Fruit fly (Drosophila melanogaster) whole organism, embryonic: ENCODE results near the gene sll.

Experiments
- Bdp1 ChIP-seq: fragments of 200-800 bp; sonication (Bioruptor generic); optimal IDR thresholded peaks from 3 replicates; lab custom pipeline; 2016; ENCODE audit warnings: missing biosample characterization, missing genetic modification characterization
- Bgb ChIP-seq: fragments of 200-800 bp; sonication (Bioruptor generic); IDR thresholded peaks from 2 replicates; pipeline ENCODE4 v1.3.6; 2022; ENCODE audit warnings: missing biosample characterization, missing genetic modification characterization; ENCODE audit not compliant: partially characterized antibody
- CG11247 ChIP-seq: fragments of 200-800 bp; sonication (Bioruptor generic); IDR thresholded peaks from 2 replicates; pipeline ENCODE4 v1.3.6; 2022; ENCODE audit warnings: missing biosample characterization, missing genetic modification characterization
- CG11456 ChIP-seq: fragments of 200-800 bp; sonication (Bioruptor generic); IDR thresholded peaks from 3 replicates; pipeline ENCODE4 v1.3.6; 2022; ENCODE audit warnings: missing biosample characterization, missing genetic modification characterization
- CG11504 ChIP-seq: fragments of 200-800 bp; sonication (Bioruptor generic); optimal IDR thresholded peaks from 3 replicates; lab custom pipeline; 2019; ENCODE audit warnings: missing biosample characterization, mild to moderate bottlenecking, missing genetic modification characterization, moderate library complexity
- CG13624 ChIP-seq: fragments of 200-800 bp; sonication (Bioruptor generic); optimal IDR thresholded peaks from 2 replicates; lab custom pipeline; 2016; ENCODE audit warnings: missing biosample characterization, missing genetic modification characterization
- CG14014 ChIP-seq: fragments of 200-800 bp; sonication (Bioruptor generic); IDR thresholded peaks from 2 replicates; pipeline ENCODE4 v1.3.6; 2022; ENCODE audit warnings: missing biosample characterization, missing genetic modification characterization
- CG14050 ChIP-seq: fragments of 200-800 bp; sonication (Bioruptor generic); IDR thresholded peaks from 3 replicates; pipeline ENCODE4 v1.3.6; 2022; ENCODE audit warnings: missing biosample characterization, missing genetic modification characterization
- CG1603 ChIP-seq: fragments of 200-800 bp; sonication (Bioruptor generic); optimal IDR thresholded peaks from 2 replicates; lab custom pipeline; 2019; ENCODE audit warnings: missing biosample characterization, mild to moderate bottlenecking, missing genetic modification characterization, moderate library complexity
- CG16779 ChIP-seq: fragments of 200-800 bp; sonication (Bioruptor generic); IDR thresholded peaks from 2 replicates; pipeline ENCODE4 v1.3.6; 2022; ENCODE audit warnings: missing biosample characterization, missing genetic modification characterization
- CG1792 ChIP-seq: fragments of 200-800 bp; sonication (Bioruptor generic); optimal IDR thresholded peaks from 2 replicates; lab custom pipeline; 2016; ENCODE audit warnings: missing biosample characterization, missing genetic modification characterization
- CG2116 ChIP-seq: fragments of 200-800 bp; sonication (Bioruptor generic); optimal IDR thresholded peaks from 3 replicates; lab custom pipeline; 2018; ENCODE audit warnings: missing biosample characterization, mild to moderate bottlenecking, missing genetic modification characterization
- CG2129 ChIP-seq: fragments of 200-800 bp; sonication (Bioruptor generic); IDR thresholded peaks from 2 replicates; pipeline ENCODE4 v1.3.6; 2022; ENCODE audit warnings: missing biosample characterization, missing genetic modification characterization; ENCODE audit not compliant: partially characterized antibody
- CG2678 ChIP-seq: fragments of 200-800 bp; sonication (Bioruptor generic); optimal IDR thresholded peaks from 3 replicates; lab custom pipeline; 2019; ENCODE audit warnings: missing biosample characterization, mild to moderate bottlenecking, missing genetic modification characterization, moderate library complexity
- CG31441 ChIP-seq: fragments of 200-800 bp; sonication (Bioruptor generic); IDR thresholded peaks from 2 replicates; pipeline ENCODE4 v1.3.6; 2022; ENCODE audit warnings: missing biosample characterization, missing genetic modification characterization
- CG33557 ChIP-seq: fragments of 200-800 bp; sonication (Bioruptor generic); optimal IDR thresholded peaks from 2 replicates; lab custom pipeline; 2019; ENCODE audit warnings: missing biosample characterization, mild to moderate bottlenecking, missing genetic modification characterization, moderate library complexity
- CG4617 ChIP-seq: fragments of 200-800 bp; sonication (Bioruptor generic); optimal IDR thresholded peaks from 3 replicates; lab custom pipeline; 2016; ENCODE audit warnings: missing biosample characterization, missing genetic modification characterization, borderline replicate concordance
- CG4854 ChIP-seq: fragments of 200-800 bp; sonication (Bioruptor generic); optimal IDR thresholded peaks from 2 replicates; lab custom pipeline; 2016; ENCODE audit warnings: missing biosample characterization, missing genetic modification characterization, inconsistent platforms
- CG6254 ChIP-seq: fragments of 200-800 bp; sonication (Bioruptor generic); optimal IDR thresholded peaks from 3 replicates; lab custom pipeline; 2017; ENCODE audit warnings: mild to moderate bottlenecking, missing biosample characterization, missing genetic modification reagents, missing genetic modification characterization
- CG9817 ChIP-seq: fragments of 200-800 bp; sonication (Bioruptor generic); optimal IDR thresholded peaks from 2 replicates; lab custom pipeline; 2018; ENCODE audit warnings: missing biosample characterization, mild to moderate bottlenecking, missing genetic modification characterization, moderate library complexity
- CG9932 ChIP-seq: fragments of 200-800 bp; sonication (Bioruptor generic); IDR thresholded peaks from 2 replicates; pipeline ENCODE4 v1.3.6; 2022; ENCODE audit warnings: missing biosample characterization, missing genetic modification characterization
- D19B ChIP-seq: fragments of 200-800 bp; sonication (Bioruptor generic); optimal IDR thresholded peaks from 2 replicates; lab custom pipeline; 2017; ENCODE audit warnings: missing biosample characterization, mild to moderate bottlenecking, missing genetic modification characterization
- Dll ChIP-seq: fragments of 200-800 bp; sonication (Bioruptor generic); IDR thresholded peaks from 4 replicates; pipeline ENCODE4 v1.3.6; 2022; ENCODE audit warnings: missing biosample characterization, missing genetic modification characterization; ENCODE audit not compliant: partially characterized antibody
- Dp ChIP-seq: fragments of 200-800 bp; sonication (Bioruptor generic); optimal IDR thresholded peaks from 2 replicates; lab custom pipeline; 2018; ENCODE audit warnings: missing biosample characterization, mild to moderate bottlenecking, missing genetic modification characterization, moderate library complexity
- ERR ChIP-seq: fragments of 200-800 bp; sonication (Bioruptor generic); optimal IDR thresholded peaks from 2 replicates; lab custom pipeline; 2016; ENCODE audit warnings: missing biosample characterization, missing genetic modification characterization
- HLH3B ChIP-seq: fragments of 200-800 bp; sonication (Bioruptor generic); IDR thresholded peaks from 2 replicates; pipeline ENCODE4 v1.3.6; 2022; ENCODE audit warnings: missing biosample characterization, missing genetic modification characterization
- HLH4C ChIP-seq: fragments of 200-800 bp; sonication (Bioruptor generic); IDR thresholded peaks from 3 replicates; pipeline ENCODE4 v1.3.6; 2022; ENCODE audit warnings: missing biosample characterization, missing genetic modification characterization; ENCODE audit not compliant: partially characterized antibody
- NFAT ChIP-seq: fragments of 200-800 bp; sonication (Bioruptor generic); IDR thresholded peaks from 2 replicates; pipeline ENCODE4 v1.3.6; 2022; ENCODE audit warnings: missing biosample characterization, missing genetic modification characterization
- Nf-YC ChIP-seq: fragments of 200-800 bp; optimal IDR thresholded peaks from 3 replicates; lab custom pipeline; 2019; ENCODE audit warnings: missing biosample characterization, mild to moderate bottlenecking, missing genetic modification characterization, moderate library complexity
- Optix ChIP-seq: fragments of 200-800 bp; sonication (Bioruptor generic); IDR thresholded peaks from 3 replicates; pipeline ENCODE4 v1.3.6; 2022; ENCODE audit warnings: missing biosample characterization, missing genetic modification characterization
- Sry-δ ChIP-seq: fragments of 200-800 bp; sonication (Bioruptor generic); optimal IDR thresholded peaks from 2 replicates; lab custom pipeline; 2016; ENCODE audit warnings: missing biosample characterization, missing genetic modification characterization
- crol ChIP-seq: fragments of 200-800 bp; sonication (Bioruptor generic); IDR thresholded peaks from 2 replicates; pipeline ENCODE4 v1.3.6; 2022; ENCODE audit warnings: missing biosample characterization, missing genetic modification characterization
- dm ChIP-seq: fragments of 200-800 bp; sonication (Bioruptor generic); optimal IDR thresholded peaks from 3 replicates; lab custom pipeline; 2016; ENCODE audit warnings: missing biosample characterization, missing genetic modification characterization
- exex ChIP-seq: fragments of 200-800 bp; sonication (Bioruptor generic); optimal IDR thresholded peaks from 4 replicates; lab custom pipeline; 2018; ENCODE audit warnings: missing biosample characterization, mild to moderate bottlenecking, missing genetic modification characterization, moderate library complexity
- gcm2 ChIP-seq: fragments of 200-800 bp; sonication (Bioruptor generic); optimal IDR thresholded peaks from 2 replicates; lab custom pipeline; 2016; ENCODE audit warnings: missing biosample characterization, missing genetic modification characterization
- gem ChIP-seq: fragments of 200-800 bp; sonication (Bioruptor generic); optimal IDR thresholded peaks from 2 replicates; lab custom pipeline; 2019; ENCODE audit warnings: missing biosample characterization, mild to moderate bottlenecking, missing genetic modification characterization, moderate library complexity
- grau ChIP-seq: fragments of 200-800 bp; optimal IDR thresholded peaks from 3 replicates; lab custom pipeline; 2019; ENCODE audit warnings: missing biosample characterization, mild to moderate bottlenecking, missing genetic modification characterization, moderate library complexity
- ind ChIP-seq: fragments of 200-800 bp; sonication (Bioruptor generic); optimal IDR thresholded peaks from 3 replicates; lab custom pipeline; 2016; ENCODE audit warnings: missing biosample characterization, missing genetic modification characterization
- phol ChIP-seq: fragments of 200-800 bp; sonication (Bioruptor generic); optimal IDR thresholded peaks from 3 replicates; lab custom pipeline; 2018; ENCODE audit warnings: missing biosample characterization, mild to moderate bottlenecking, missing genetic modification characterization, moderate library complexity
- pzg ChIP-seq: fragments of 200-800 bp; sonication (Bioruptor generic); optimal IDR thresholded peaks from 3 replicates; lab custom pipeline; 2018; ENCODE audit warnings: missing biosample characterization, mild to moderate bottlenecking, missing genetic modification characterization, moderate library complexity
- run ChIP-seq: fragments of 200-800 bp; sonication (Bioruptor generic); optimal IDR thresholded peaks from 3 replicates; lab custom pipeline; 2018; ENCODE audit warnings: missing biosample characterization, mild to moderate bottlenecking, missing genetic modification characterization
- sisA ChIP-seq: fragments of 200-800 bp; sonication (Bioruptor generic); IDR thresholded peaks from 2 replicates; pipeline ENCODE4 v1.3.6; 2022; ENCODE audit warnings: missing biosample characterization, missing genetic modification characterization
- tgo ChIP-seq: fragments of 200-800 bp; sonication (Bioruptor generic); IDR thresholded peaks from 3 replicates; pipeline ENCODE4 v1.3.6; 2022; ENCODE audit warnings: missing biosample characterization, missing genetic modification characterization
- toy ChIP-seq: fragments of 200-800 bp; sonication (Bioruptor generic); IDR thresholded peaks from 2 replicates; pipeline ENCODE4 v1.3.6; 2022; ENCODE audit warnings: missing biosample characterization, missing genetic modification characterization
- trh ChIP-seq: fragments of 200-800 bp; sonication (Bioruptor generic); optimal IDR thresholded peaks from 2 replicates; lab custom pipeline; 2016; ENCODE audit warnings: missing biosample characterization, missing genetic modification characterization
- zfh2 ChIP-seq: fragments of 200-800 bp; sonication (Bioruptor generic); optimal IDR thresholded peaks from 2 replicates; lab custom pipeline; 2016; ENCODE audit warnings: missing biosample characterization, missing genetic modification characterization

sll gene

dm6 chr3R:17646102-17647050 is 40.5 kb downstream of the sll start (continued):
- peak; percentile 33 for TF ChIP-seq CG13624
- TF ChIP-seq CG2678 (tag; lab: Kevin White, UChicago) = no peak
- TF ChIP-seq ind (GFP tag; lab: Kevin White, UChicago) = no peak
- TF ChIP-seq Optix (GFP tag; lab: Robert Waterston, UW) = no peak
- TF ChIP-seq Sry-δ = no peak
- peak; percentile 98 for TF ChIP-seq Bdp1 (GFP tag; lab: Kevin White, UChicago)
- TF ChIP-seq, all 482 proteins: peak for 65

dm6 chr3R:17647444-17647843 is 41.5 kb downstream of the sll start, which contains the start of gene CG14322:
Gene CG14322 (plus strand): TSS chr3R:17647679.
- no peak for TF ChIP-seq CG1792 (GFP tag; lab: Kevin White, UChicago)
- no peak for TF ChIP-seq CG14050 (GFP tag; lab: Robert Waterston, UW)
- TF ChIP-seq CG11504 (tag; lab: Kevin White, UChicago) = peak; percentile 25
- TF ChIP-seq CG2116 = peak; percentile 68
- peak; percentile 14 for TF ChIP-seq CG9817 (tag; lab: Kevin White, UChicago)
- TF ChIP-seq CG4854 (GFP tag; lab: Kevin White, UChicago) = no peak
- peak; percentile 59 for TF ChIP-seq pzg (GFP tag; lab: Kevin White, UChicago)
- TF ChIP-seq D19B (GFP tag; lab: Kevin White, UChicago) = peak; percentile 94
- TF ChIP-seq CG33557 (GFP tag; lab: Kevin White, UChicago) = no peak
- no peak for TF ChIP-seq exex (tag; lab: Kevin White, UChicago)
- TF ChIP-seq sisA (GFP tag; lab: Robert Waterston, UW) = peak; percentile 31; the same call in 1 of the 2 replicates
- peak; percentile 60 for TF ChIP-seq Bdp1 (GFP tag; lab: Kevin White, UChicago)
- no peak for TF ChIP-seq gcm2
- TF ChIP-seq Bgb (GFP tag; lab: Robert Waterston, UW) = peak; percentile 31; the same call in 1 of the 2 replicates
- TF ChIP-seq ERR (GFP tag; lab: Kevin White, UChicago) = no peak
- TF ChIP-seq dm (GFP tag; lab: Kevin White, UChicago) = no peak
- TF ChIP-seq NFAT = 0 out of 2 replicates have a peak, but pooled peaks have one; percentile 30
- no peak for TF ChIP-seq crol (GFP tag; lab: Robert Waterston, UW)
- peak; percentile 53 for TF ChIP-seq CG1603
- no peak for TF ChIP-seq CG6254
- TF ChIP-seq CG16779 (GFP tag; lab: Robert Waterston, UW) = no peak
- peak; percentile 14 for TF ChIP-seq phol (tag; lab: Kevin White, UChicago)
- TF ChIP-seq tgo (GFP tag; lab: Robert Waterston, UW) = 0 out of 3 replicates have a peak, but pooled peaks have one; percentile 15
- no peak for TF ChIP-seq CG31441 (GFP tag; lab: Robert Waterston, UW)
- TF ChIP-seq toy = no peak
- peak; percentile 9 for TF ChIP-seq CG4617 (GFP tag; lab: Kevin White, UChicago)
- TF ChIP-seq grau (tag; lab: Kevin White, UChicago) = peak; percentile 9
- peak; percentile 45; the same call in 2 of the 4 replicates for TF ChIP-seq Dll (GFP tag; lab: Robert Waterston, UW)
- TF ChIP-seq CG2129 = no peak
- TF ChIP-seq Nf-YC (tag; lab: Kevin White, UChicago) = no peak
- 0 out of 3 replicates have a peak, but pooled peaks have one; percentile 55 for TF ChIP-seq CG11456
- TF ChIP-seq Dp (GFP tag; lab: Kevin White, UChicago) = peak; percentile 86
- 0 out of 3 replicates have a peak, but pooled peaks have one; percentile 21 for TF ChIP-seq HLH4C
- no peak for TF ChIP-seq HLH3B (GFP tag; lab: Robert Waterston, UW)
- TF ChIP-seq CG14014 (GFP tag; lab: Robert Waterston, UW) = no peak
- TF ChIP-seq gem (tag; lab: Kevin White, UChicago) = peak; percentile 18
- TF ChIP-seq ind (GFP tag; lab: Kevin White, UChicago) = peak; percentile 1
- 0 out of 2 replicates have a peak, but pooled peaks have one; percentile 15 for TF ChIP-seq CG11247 (GFP tag; lab: Robert Waterston, UW)
- TF ChIP-seq zfh2 (GFP tag; lab: Kevin White, UChicago) = peak; percentile 7
- peak; percentile 65 for TF ChIP-seq CG9932 (GFP tag; lab: Robert Waterston, UW)
- no peak for TF ChIP-seq trh (GFP tag; lab: Kevin White, UChicago)
- TF ChIP-seq run (tag; lab: Kevin White, UChicago) = no peak
